Worm (Caenorhabditis elegans) whole organism, late embryonic: ENCODE results near the gene srh-22.

ENCODE experiments used
- ama-1 ChIP-seq: fragments of 150-350 bp; optimal IDR thresholded peaks from 2 replicates; lab custom pipeline; 2014
- ceh-6 ChIP-seq: fragments of 200-800 bp; sonication (Bioruptor generic); optimal IDR thresholded peaks from 2 replicates; lab custom pipeline; 2018; ENCODE audit warnings: mild to moderate bottlenecking, missing genetic modification characterization, missing compliant biosample characterization
- fkh-10 ChIP-seq: fragments of 150-350 bp; optimal IDR thresholded peaks from 2 replicates; lab custom pipeline; 2014; ENCODE audit warnings: missing biosample characterization, missing genetic modification reagents, missing genetic modification characterization
- hlh-13 ChIP-seq: fragments of 200-800 bp; sonication (Bioruptor generic); optimal IDR thresholded peaks from 2 replicates; lab custom pipeline; 2018; ENCODE audit warnings: mild to moderate bottlenecking, missing genetic modification characterization, missing compliant biosample characterization

DNA sequence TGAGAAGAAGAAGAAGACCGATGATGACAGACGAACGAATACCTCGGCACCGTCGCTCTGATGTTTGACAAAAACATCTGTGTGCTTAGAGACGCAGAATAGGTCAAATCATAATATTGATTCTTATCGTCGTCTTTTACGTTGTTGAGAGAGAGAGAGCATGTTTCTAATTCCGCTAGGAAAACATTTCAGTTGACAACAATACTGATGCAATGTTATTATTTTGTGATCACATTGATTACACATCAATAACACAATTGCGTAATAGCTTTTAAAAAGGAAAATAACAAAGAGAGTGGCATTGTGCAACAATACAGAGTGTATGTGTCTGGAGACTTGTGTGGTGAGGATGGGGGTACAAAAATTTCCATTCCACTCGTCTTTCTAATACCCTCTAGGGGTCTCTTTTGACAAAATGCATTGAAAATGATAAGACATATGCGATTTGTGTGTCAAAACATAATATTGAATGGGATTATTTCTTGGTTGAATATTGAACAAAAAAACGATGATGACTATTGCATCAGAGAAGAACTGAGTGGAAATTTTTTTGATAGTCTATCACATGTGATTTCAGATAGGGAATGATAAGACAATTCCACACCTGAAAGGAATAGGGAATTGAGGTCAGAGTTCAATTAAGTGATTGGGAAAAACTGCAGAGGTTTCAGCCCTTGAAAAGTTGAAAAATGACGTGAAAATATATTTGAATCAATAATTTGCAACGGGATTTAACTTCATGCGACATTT, 42.7 kb downstream of the srh-22 start:
- TF ChIP-seq ceh-6 (GFP tag; lab: Kevin White, UChicago) (no peak), fkh-10 (no peak), hlh-13 (no peak), ama-1 (lab: Kevin White, UChicago) (no peak)
